Worm (Caenorhabditis elegans) whole organism, midembryonic: ENCODE data around the gene nhr-87.

Source experiments
- flt-1 ChIP-seq: fragments of 200-800 bp; sonication (Bioruptor generic); IDR thresholded peaks from 2 replicates; pipeline ENCODE4 v1.3.6; 2022; ENCODE audit warnings: missing genetic modification characterization, missing compliant biosample characterization
- ref-1 ChIP-seq: fragments of 200-800 bp; sonication (Bioruptor generic); conservative IDR thresholded peaks from 2 replicates; pipeline ENCODE4 v1.3.6; 2022; ENCODE audit warnings: missing genetic modification reagents, missing genetic modification characterization, missing compliant biosample characterization
- tab-1 ChIP-seq: fragments of 200-800 bp; sonication (Bioruptor generic); IDR thresholded peaks from 2 replicates; pipeline ENCODE4 v1.3.6; 2022; ENCODE audit warnings: missing genetic modification characterization, missing compliant biosample characterization
- ztf-23 ChIP-seq: fragments of 200-800 bp; sonication (Bioruptor generic); IDR thresholded peaks from 2 replicates; pipeline ENCODE4 v1.3.6; 2022; ENCODE audit warnings: missing genetic modification reagents, missing genetic modification characterization, missing compliant biosample characterization

- TF ChIP-seq tab-1 (GFP tag; lab: Robert Waterston, UW) (no peak), ref-1 (no peak), ztf-23 (no peak), flt-1 (GFP tag; lab: Robert Waterston, UW) (no peak)
Observed at ce11 chrIV:1660735-1661134, 36.9 kb downstream of the nhr-87 start.
